Worm (Caenorhabditis elegans): ENCODE results near the gene H18N23.2.

The H18N23.2 gene

DNA sequence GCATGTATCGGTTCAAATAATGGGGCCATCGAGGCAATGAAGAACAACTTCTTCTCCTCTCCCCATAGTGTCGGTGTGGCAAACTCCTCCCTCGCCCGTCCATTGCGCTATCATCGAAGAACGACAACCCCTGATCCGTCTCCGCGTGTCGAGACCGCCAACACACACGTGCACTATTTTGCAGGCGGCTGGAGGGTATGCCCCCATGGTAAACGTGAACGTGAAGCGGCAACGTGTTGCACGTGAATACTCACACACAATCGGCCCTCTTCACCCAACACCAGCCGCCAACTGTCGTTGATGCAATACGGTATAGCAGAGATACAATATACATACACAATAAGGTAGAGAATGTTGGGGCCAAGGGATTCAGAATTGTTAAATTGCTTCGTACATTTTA lies 7.5 kb downstream of the H18N23.2 start (continued):
- TF ChIP-seq lin-11 (tag; optimal IDR thresholded peaks at IDR 0.05), result no peak
- no peak for TF ChIP-seq lin-39 (tag; optimal IDR thresholded peaks at IDR 0.05)
- no peak for TF ChIP-seq R02D3.7 (tag; optimal IDR thresholded peaks at IDR 0.05)
- no peak for TF ChIP-seq dmd-4 (tag; optimal IDR thresholded peaks at IDR 0.05)
- peak; percentile 69 for TF ChIP-seq sma-3 (GFP tag; optimal IDR thresholded peaks at IDR 0.05)
- no peak for TF ChIP-seq sem-4 (tag; optimal IDR thresholded peaks at IDR 0.05)
- TF ChIP-seq sma-9 (GFP tag; optimal IDR thresholded peaks at IDR 0.05), result peak; percentile 97
- TF ChIP-seq sma-9 (tag; optimal IDR thresholded peaks at IDR 0.05), result no peak
- TF ChIP-seq snpc-4 (tag; optimal IDR thresholded peaks at IDR 0.05), result no peak

DNA sequence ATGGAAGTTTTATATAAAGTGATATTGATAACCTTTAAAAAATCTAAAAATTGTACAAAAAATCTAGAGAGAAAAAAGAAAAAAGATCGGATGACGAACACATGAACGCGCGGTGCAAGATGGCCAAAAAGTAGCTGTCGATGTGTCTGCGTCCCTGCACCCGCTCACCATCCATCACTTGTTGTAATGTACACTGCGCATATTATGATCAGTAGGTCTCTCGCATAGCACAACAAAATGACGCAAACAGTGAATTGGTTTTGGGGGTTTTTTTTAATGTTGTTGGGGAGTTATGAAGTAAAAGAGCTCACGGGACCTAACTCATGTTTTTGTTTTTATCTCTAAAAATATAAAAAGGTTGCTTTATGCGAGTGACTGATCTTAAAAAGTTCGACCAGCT lies 9.0 kb downstream of the H18N23.2 start:
- no peak for TF ChIP-seq ZK546.5 (tag; optimal IDR thresholded peaks at IDR 0.05)
- TF ChIP-seq lin-39 (tag; optimal IDR thresholded peaks at IDR 0.05), result no peak
- TF ChIP-seq mdl-1 (tag; optimal IDR thresholded peaks at IDR 0.05), result no peak
- no peak for TF ChIP-seq R02D3.7 (tag; optimal IDR thresholded peaks at IDR 0.05)
- TF ChIP-seq fos-1 (tag; optimal IDR thresholded peaks at IDR 0.05), result peak; percentile 8
- peak; percentile 48 for TF ChIP-seq nhr-129 (tag; optimal IDR thresholded peaks at IDR 0.05)
- peak; percentile 49 for TF ChIP-seq sma-9 (GFP tag; optimal IDR thresholded peaks at IDR 0.05)
- TF ChIP-seq sma-9 (tag; optimal IDR thresholded peaks at IDR 0.05), result no peak
- TF ChIP-seq nhr-25 (tag; optimal IDR thresholded peaks at IDR 0.05), result peak; percentile 19
- TF ChIP-seq crh-2 (tag; optimal IDR thresholded peaks at IDR 0.05), result peak; percentile 9
- peak; percentile 15 for TF ChIP-seq unc-55 (GFP tag; optimal IDR thresholded peaks at IDR 0.05)
- TF ChIP-seq C34F6.9 (tag; optimal IDR thresholded peaks at IDR 0.05), result peak; percentile 11
- TF ChIP-seq unc-62 (GFP tag; optimal IDR thresholded peaks at IDR 0.05), result no peak

DNA sequence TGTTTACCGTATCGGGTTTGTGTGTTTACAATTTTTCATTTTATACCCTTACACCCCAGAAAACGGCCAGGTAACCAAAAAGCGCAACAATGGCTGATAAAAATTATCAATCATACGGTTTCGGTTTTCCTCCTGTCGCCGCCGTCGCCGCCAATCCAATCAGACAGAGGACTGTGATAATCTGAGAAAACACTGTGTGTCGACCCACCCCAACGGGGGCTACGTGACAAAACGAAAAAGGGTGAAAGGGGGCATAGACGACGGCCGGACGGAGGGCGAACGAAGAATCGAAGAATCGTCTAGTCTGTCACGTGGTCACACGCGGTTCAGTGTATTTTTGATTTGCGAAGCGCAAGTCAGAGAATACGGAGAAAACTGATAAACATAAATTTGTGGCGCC lies 9.8 kb downstream of the H18N23.2 start:
- no peak for TF ChIP-seq ceh-82 (tag; optimal IDR thresholded peaks at IDR 0.05)
- no peak for TF ChIP-seq egl-27 (tag; optimal IDR thresholded peaks at IDR 0.05)
- no peak for TF ChIP-seq ztf-4 (tag; optimal IDR thresholded peaks at IDR 0.05)
- TF ChIP-seq lsy-2 (tag; optimal IDR thresholded peaks at IDR 0.05), result peak in 1 of 2 experiments; percentile 29
- peak; percentile 64 for TF ChIP-seq fos-1 (tag; optimal IDR thresholded peaks at IDR 0.05)
- TF ChIP-seq lin-39 (tag; optimal IDR thresholded peaks at IDR 0.05), result no peak
- TF ChIP-seq F13H6.1 (tag; optimal IDR thresholded peaks at IDR 0.05), result peak; percentile 72
- TF ChIP-seq sma-9 (GFP tag; optimal IDR thresholded peaks at IDR 0.05), result peak; percentile 92
- no peak for TF ChIP-seq sma-9 (tag; optimal IDR thresholded peaks at IDR 0.05)
- TF ChIP-seq zag-1 (tag; optimal IDR thresholded peaks at IDR 0.05), result no peak
- no peak for TF ChIP-seq ZK546.5 (tag; optimal IDR thresholded peaks at IDR 0.05)
- peak; percentile 38 for TF ChIP-seq Y55F3AM.14 (GFP tag; optimal IDR thresholded peaks at IDR 0.05)
- no peak for TF ChIP-seq C34F6.9 (tag; optimal IDR thresholded peaks at IDR 0.05)
- no peak for TF ChIP-seq R02D3.7 (tag; optimal IDR thresholded peaks at IDR 0.05)
- TF ChIP-seq mdl-1 (tag; optimal IDR thresholded peaks at IDR 0.05), result peak; percentile 40 to 78
- TF ChIP-seq nhr-21 (tag; optimal IDR thresholded peaks at IDR 0.05), result peak; percentile 90
- peak; percentile 49 for TF ChIP-seq crh-2 (tag; optimal IDR thresholded peaks at IDR 0.05)
- TF ChIP-seq unc-55 (GFP tag; optimal IDR thresholded peaks at IDR 0.05), result no peak
- TF ChIP-seq nhr-237 (tag; optimal IDR thresholded peaks at IDR 0.05), result no peak
- TF ChIP-seq blmp-1 (tag; optimal IDR thresholded peaks at IDR 0.05; ENCODE audit: insufficient read depth), result peak; percentile 92
- TF ChIP-seq snpc-4 (tag; optimal IDR thresholded peaks at IDR 0.05), result no peak
- no peak for TF ChIP-seq mab-5 (tag; optimal IDR thresholded peaks at IDR 0.05)
- TF ChIP-seq unc-39 (tag; optimal IDR thresholded peaks at IDR 0.05), result no peak
- no peak for TF ChIP-seq unc-62 (GFP tag; optimal IDR thresholded peaks at IDR 0.05)
- TF ChIP-seq lin-13 (GFP tag; optimal IDR thresholded peaks at IDR 0.05), result no peak
- TF ChIP-seq ceh-16 (tag; optimal IDR thresholded peaks at IDR 0.05), result no peak
- no peak for TF ChIP-seq elt-1 (tag; optimal IDR thresholded peaks at IDR 0.05)
- peak; percentile 54 for TF ChIP-seq nhr-129 (tag; optimal IDR thresholded peaks at IDR 0.05)
- peak; percentile 38 for TF ChIP-seq sem-4 (tag; optimal IDR thresholded peaks at IDR 0.05)
- no peak for TF ChIP-seq peb-1 (tag; optimal IDR thresholded peaks at IDR 0.05)
- no peak for TF ChIP-seq ztf-11 (tag; optimal IDR thresholded peaks at IDR 0.05)
- TF ChIP-seq ama-1 (optimal IDR thresholded peaks at IDR 0.05), result no peak
- TF ChIP-seq skn-1 (tag; optimal IDR thresholded peaks at IDR 0.05), result no peak
- TF ChIP-seq lin-11 (tag; optimal IDR thresholded peaks at IDR 0.05), result no peak
- no peak for TF ChIP-seq ztf-1 (GFP tag; conservative IDR thresholded peaks at IDR 0.05)
- no peak for TF ChIP-seq alr-1 (tag; optimal IDR thresholded peaks at IDR 0.05)
- no peak for TF ChIP-seq nhr-12 (tag; optimal IDR thresholded peaks at IDR 0.05)
- peak; percentile 72 for TF ChIP-seq nhr-25 (tag; optimal IDR thresholded peaks at IDR 0.05)
- no peak for TF ChIP-seq mbf-1 (tag; optimal IDR thresholded peaks at IDR 0.05)
- TF ChIP-seq gmeb-1 (tag; optimal IDR thresholded peaks at IDR 0.05), result peak; percentile 53
- peak; percentile 87 for TF ChIP-seq sma-3 (GFP tag; optimal IDR thresholded peaks at IDR 0.05)
- TF ChIP-seq elt-3 (tag; optimal IDR thresholded peaks at IDR 0.05), result no peak
- TF ChIP-seq nhr-23 (tag; optimal IDR thresholded peaks at IDR 0.05), result no peak
- TF ChIP-seq nhr-77 (tag; optimal IDR thresholded peaks at IDR 0.05), result no peak
- no peak for TF ChIP-seq nhr-6 (tag; optimal IDR thresholded peaks at IDR 0.05)
- TF ChIP-seq nhr-11 (tag; optimal IDR thresholded peaks at IDR 0.05), result no peak
- no peak for TF ChIP-seq nhr-10 (tag; optimal IDR thresholded peaks at IDR 0.05)
- TF ChIP-seq aly-2 (tag; optimal IDR thresholded peaks at IDR 0.05), result no peak

Measured in whole organism, L2 larva.